Worm (Caenorhabditis elegans) whole organism, L2 larva: ENCODE measurements around the gene F48D6.4.

Source experiments
- blmp-1 ChIP-seq: sonication (generic microtip); optimal IDR thresholded peaks from 2 replicates; lab custom pipeline; 2017; ENCODE audit warnings: missing genetic modification characterization, mild to moderate bottlenecking, missing compliant biosample characterization, antibody characterized with exemption, moderate library complexity; ENCODE audit not compliant: insufficient read depth
- egl-27 ChIP-seq: sonication (generic microtip); optimal IDR thresholded peaks from 3 replicates; lab custom pipeline; 2017; ENCODE audit warnings: missing biosample characterization, missing genetic modification reagents, missing genetic modification characterization
- peb-1 ChIP-seq: fragments of 150-350 bp; optimal IDR thresholded peaks from 2 replicates; lab custom pipeline; 2014; ENCODE audit warnings: missing biosample characterization, missing genetic modification characterization
- skn-1 ChIP-seq: sonication (generic microtip); optimal IDR thresholded peaks from 2 replicates; lab custom pipeline; 2017; ENCODE audit warnings: missing biosample characterization, missing genetic modification characterization
- sma-9 ChIP-seq, 2 experiments: fragments of 150-350 bp in 1 of 2; sonication (generic microtip) in 1 of 2; optimal IDR thresholded peaks; 2 replicates each; lab custom pipeline; 2014 to 2016; ENCODE audit warnings: missing genetic modification characterization in 2 of 2, mild to moderate bottlenecking in 1 of 2, missing biosample characterization in 1 of 2, missing compliant biosample characterization in 1 of 2, missing genetic modification reagents in 1 of 2, moderate library complexity in 1 of 2

- peak; percentile 42 for TF ChIP-seq sma-9 (GFP tag; optimal IDR thresholded peaks at IDR 0.05; lab: Kevin White, UChicago)
- TF ChIP-seq sma-9 (tag; optimal IDR thresholded peaks at IDR 0.05; lab: Kevin White, UChicago): no peak
- TF ChIP-seq peb-1 (tag; lab: Kevin White, UChicago): no peak
- no peak for TF ChIP-seq blmp-1 (tag; lab: Kevin White, UChicago)
- peak; percentile 14 for TF ChIP-seq egl-27 (tag; lab: Kevin White, UChicago)
- TF ChIP-seq skn-1 (tag; lab: Kevin White, UChicago): no peak
These were observed 13.3 kb upstream of the F48D6.4 start, which contains the start of gene C52B9.4 for ce11 chrX:4260297-4260696.
